Worm (Caenorhabditis elegans): ENCODE results near the gene F17H10.2.

- TF ChIP-seq unc-42 (tag; optimal IDR thresholded peaks at IDR 0.05): no peak
- no peak for TF ChIP-seq tbx-2 (tag; optimal IDR thresholded peaks at IDR 0.05)
- TF ChIP-seq ama-1 (optimal IDR thresholded peaks at IDR 0.05): no peak
- no peak for TF ChIP-seq fax-1 (tag; optimal IDR thresholded peaks at IDR 0.05)
- no peak for TF ChIP-seq pax-1 (tag; optimal IDR thresholded peaks at IDR 0.05)
- TF ChIP-seq ref-2 (tag; optimal IDR thresholded peaks at IDR 0.05): no peak
- no peak for TF ChIP-seq ceh-31 (tag; optimal IDR thresholded peaks at IDR 0.05)
- TF ChIP-seq pqm-1 (tag; optimal IDR thresholded peaks at IDR 0.05): no peak
- TF ChIP-seq pat-9 (tag; optimal IDR thresholded peaks at IDR 0.05): no peak
- TF ChIP-seq sdc-2 (tag; optimal IDR thresholded peaks at IDR 0.05): no peak
- no peak for TF ChIP-seq dmd-4 (tag; optimal IDR thresholded peaks at IDR 0.05; ENCODE audit: borderline replicate concordance)
Measured at ce11 chrX:13106177-13106761, 7.3 kb upstream of the F17H10.2 start.

Measured in whole organism, late embryonic.